Fruit fly (Drosophila melanogaster) whole organism, embryonic: ENCODE data around the gene CG15019.

Source experiments
- BtbVII ChIP-seq: fragments of 200-800 bp; sonication (Bioruptor generic); optimal IDR thresholded peaks from 3 replicates; lab custom pipeline; 2017; ENCODE audit warnings: missing biosample characterization, mild to moderate bottlenecking, missing genetic modification characterization
- CG11085 ChIP-seq: fragments of 200-800 bp; sonication (Bioruptor generic); IDR thresholded peaks from 2 replicates; pipeline ENCODE4 v1.3.6; 2022; ENCODE audit warnings: missing biosample characterization, missing genetic modification characterization
- CG11695 ChIP-seq: fragments of 200-800 bp; sonication (Bioruptor generic); IDR thresholded peaks from 3 replicates; pipeline ENCODE4 v1.3.6; 2022; ENCODE audit warnings: missing biosample characterization, missing genetic modification characterization
- CG13775 ChIP-seq: fragments of 200-800 bp; sonication (Bioruptor generic); optimal IDR thresholded peaks from 3 replicates; lab custom pipeline; 2017; ENCODE audit warnings: missing biosample characterization, mild to moderate bottlenecking, missing genetic modification characterization
- CG15073 ChIP-seq: fragments of 200-800 bp; sonication (Bioruptor generic); optimal IDR thresholded peaks from 2 replicates; lab custom pipeline; 2016; ENCODE audit warnings: missing biosample characterization, missing genetic modification characterization
- CG15601 ChIP-seq: fragments of 200-800 bp; sonication (Bioruptor generic); optimal IDR thresholded peaks from 3 replicates; lab custom pipeline; 2019; ENCODE audit warnings: missing biosample characterization, mild to moderate bottlenecking, missing genetic modification characterization, moderate library complexity
- CG1603 ChIP-seq: fragments of 200-800 bp; sonication (Bioruptor generic); optimal IDR thresholded peaks from 2 replicates; lab custom pipeline; 2019; ENCODE audit warnings: missing biosample characterization, mild to moderate bottlenecking, missing genetic modification characterization, moderate library complexity
- CG16813 ChIP-seq: fragments of 200-800 bp; sonication (Bioruptor generic); IDR thresholded peaks from 3 replicates; pipeline ENCODE4 v1.3.6; 2022; ENCODE audit warnings: missing biosample characterization, missing genetic modification characterization; ENCODE audit not compliant: partially characterized antibody
- CG17328 ChIP-seq: fragments of 200-800 bp; sonication (Bioruptor generic); IDR thresholded peaks from 2 replicates; pipeline ENCODE4 v1.3.6; 2022; ENCODE audit warnings: missing biosample characterization, missing genetic modification characterization
- CG17612 ChIP-seq: fragments of 200-800 bp; sonication (Bioruptor generic); IDR thresholded peaks from 2 replicates; pipeline ENCODE4 v1.3.6; 2022; ENCODE audit warnings: missing biosample characterization, missing genetic modification characterization
- CG1832 ChIP-seq: fragments of 200-800 bp; sonication (Bioruptor generic); optimal IDR thresholded peaks from 2 replicates; lab custom pipeline; 2017; ENCODE audit warnings: missing biosample characterization, mild to moderate bottlenecking, missing genetic modification characterization, inconsistent platforms
- CG3065 ChIP-seq: fragments of 200-800 bp; sonication (Bioruptor generic); optimal IDR thresholded peaks from 2 replicates; lab custom pipeline; 2016; ENCODE audit warnings: missing biosample characterization, missing genetic modification characterization
- CG34422 ChIP-seq: fragments of 200-800 bp; sonication (Bioruptor generic); IDR thresholded peaks from 3 replicates; pipeline ENCODE4 v1.3.6; 2022; ENCODE audit warnings: missing biosample characterization, missing genetic modification characterization
- CG42726 ChIP-seq: fragments of 200-800 bp; sonication (Bioruptor generic); IDR thresholded peaks from 2 replicates; pipeline ENCODE4 v1.3.6; 2022; ENCODE audit warnings: missing biosample characterization, missing genetic modification characterization; ENCODE audit not compliant: partially characterized antibody
- CG7556 ChIP-seq: fragments of 200-800 bp; sonication (Bioruptor generic); optimal IDR thresholded peaks from 2 replicates; lab custom pipeline; 2017; ENCODE audit warnings: missing biosample characterization, mild to moderate bottlenecking, missing genetic modification characterization
- CG8944 ChIP-seq: fragments of 200-800 bp; sonication (Bioruptor generic); optimal IDR thresholded peaks from 3 replicates; lab custom pipeline; 2016; ENCODE audit warnings: missing biosample characterization, missing genetic modification characterization
- CoRest ChIP-seq: fragments of 200-800 bp; sonication (Bioruptor generic); optimal IDR thresholded peaks from 3 replicates; lab custom pipeline; 2018; ENCODE audit warnings: missing biosample characterization, mild to moderate bottlenecking, missing genetic modification characterization, moderate library complexity
- Dad ChIP-seq: fragments of 200-800 bp; sonication (Bioruptor generic); optimal IDR thresholded peaks from 3 replicates; lab custom pipeline; 2016; ENCODE audit warnings: missing biosample characterization, missing genetic modification characterization
- Deaf1 ChIP-seq: fragments of 200-800 bp; optimal IDR thresholded peaks from 3 replicates; lab custom pipeline; 2019; ENCODE audit warnings: missing biosample characterization, mild to moderate bottlenecking, missing genetic modification characterization, moderate library complexity
- Dek ChIP-seq: fragments of 200-800 bp; sonication (Bioruptor generic); optimal IDR thresholded peaks from 3 replicates; lab custom pipeline; 2019; ENCODE audit warnings: missing biosample characterization, mild to moderate bottlenecking, missing genetic modification characterization, moderate library complexity
- Dip3 ChIP-seq: fragments of 200-800 bp; sonication (Bioruptor generic); optimal IDR thresholded peaks from 3 replicates; lab custom pipeline; 2016; ENCODE audit warnings: missing biosample characterization, missing genetic modification characterization
- Drgx ChIP-seq: fragments of 200-800 bp; sonication (Bioruptor generic); IDR thresholded peaks from 2 replicates; pipeline ENCODE4 v1.3.6; 2022; ENCODE audit warnings: missing biosample characterization, missing genetic modification characterization
- Fer1 ChIP-seq: fragments of 200-800 bp; sonication (Bioruptor generic); optimal IDR thresholded peaks from 2 replicates; lab custom pipeline; 2017; ENCODE audit warnings: missing biosample characterization, mild to moderate bottlenecking, missing genetic modification characterization
- H2.0 ChIP-seq: fragments of 200-800 bp; sonication (Bioruptor generic); IDR thresholded peaks from 2 replicates; pipeline ENCODE4 v1.3.6; 2022; ENCODE audit warnings: missing biosample characterization, missing genetic modification characterization
- HLH3B ChIP-seq: fragments of 200-800 bp; sonication (Bioruptor generic); IDR thresholded peaks from 2 replicates; pipeline ENCODE4 v1.3.6; 2022; ENCODE audit warnings: missing biosample characterization, missing genetic modification characterization
- HLH4C ChIP-seq: fragments of 200-800 bp; sonication (Bioruptor generic); IDR thresholded peaks from 3 replicates; pipeline ENCODE4 v1.3.6; 2022; ENCODE audit warnings: missing biosample characterization, missing genetic modification characterization; ENCODE audit not compliant: partially characterized antibody
- MESR4 ChIP-seq: fragments of 200-800 bp; sonication (Bioruptor generic); optimal IDR thresholded peaks from 2 replicates; lab custom pipeline; 2018; ENCODE audit warnings: missing biosample characterization, mild to moderate bottlenecking, missing genetic modification characterization, moderate library complexity
- Meics ChIP-seq: fragments of 200-800 bp; sonication (Bioruptor generic); optimal IDR thresholded peaks from 2 replicates; lab custom pipeline; 2017; ENCODE audit warnings: missing biosample characterization, mild to moderate bottlenecking, missing genetic modification characterization
- Opbp ChIP-seq: fragments of 200-800 bp; sonication (Bioruptor generic); IDR thresholded peaks from 3 replicates; pipeline ENCODE4 v1.3.6; 2022; ENCODE audit warnings: missing biosample characterization, missing genetic modification characterization; ENCODE audit not compliant: partially characterized antibody
- Rfx ChIP-seq: fragments of 200-800 bp; sonication (Bioruptor generic); IDR thresholded peaks from 2 replicates; pipeline ENCODE4 v1.3.6; 2022; ENCODE audit warnings: missing biosample characterization, missing genetic modification characterization
- Rx ChIP-seq: fragments of 200-800 bp; sonication (Bioruptor generic); IDR thresholded peaks from 2 replicates; pipeline ENCODE4 v1.3.6; 2022; ENCODE audit warnings: missing biosample characterization, missing genetic modification characterization
- Ssrp ChIP-seq: fragments of 200-800 bp; sonication (Bioruptor generic); optimal IDR thresholded peaks from 2 replicates; lab custom pipeline; 2018; ENCODE audit warnings: missing biosample characterization, mild to moderate bottlenecking, missing genetic modification characterization, moderate library complexity
- Xbp1 ChIP-seq: fragments of 200-800 bp; sonication (Bioruptor generic); optimal IDR thresholded peaks from 3 replicates; lab custom pipeline; 2016; ENCODE audit warnings: missing biosample characterization, mild to moderate bottlenecking, missing genetic modification characterization
- amos ChIP-seq: fragments of 200-800 bp; sonication (Bioruptor generic); IDR thresholded peaks from 2 replicates; pipeline ENCODE4 v1.3.6; 2022; ENCODE audit warnings: missing biosample characterization, missing genetic modification characterization; ENCODE audit not compliant: partially characterized antibody
- ase ChIP-seq: fragments of 200-800 bp; sonication (Bioruptor generic); IDR thresholded peaks from 3 replicates; pipeline ENCODE4 v1.3.6; 2022; ENCODE audit warnings: missing biosample characterization, missing genetic modification characterization
- bsh ChIP-seq, 2 experiments: fragments of 200-800 bp; sonication (Bioruptor generic); optimal IDR thresholded peaks; 2 replicates each; lab custom pipeline; 2017 to 2018; ENCODE audit warnings: mild to moderate bottlenecking in 2 of 2, missing biosample characterization in 2 of 2, missing genetic modification characterization in 2 of 2, moderate library complexity in 1 of 2
- cg ChIP-seq: fragments of 200-800 bp; sonication (Bioruptor generic); optimal IDR thresholded peaks from 3 replicates; lab custom pipeline; 2019; ENCODE audit warnings: missing biosample characterization, mild to moderate bottlenecking, missing genetic modification characterization, moderate library complexity
- chif ChIP-seq, 2 experiments: fragments of 200-800 bp; sonication (Bioruptor generic); optimal IDR thresholded peaks; 3 replicates each; lab custom pipeline; 2016; ENCODE audit warnings: missing biosample characterization in 2 of 2, missing genetic modification characterization in 2 of 2
- dm ChIP-seq: fragments of 200-800 bp; sonication (Bioruptor generic); optimal IDR thresholded peaks from 3 replicates; lab custom pipeline; 2016; ENCODE audit warnings: missing biosample characterization, missing genetic modification characterization
- emc ChIP-seq: fragments of 200-800 bp; sonication (Bioruptor generic); optimal IDR thresholded peaks from 2 replicates; lab custom pipeline; 2016; ENCODE audit warnings: missing biosample characterization, missing genetic modification characterization
- ken ChIP-seq: fragments of 200-800 bp; sonication (Bioruptor generic); IDR thresholded peaks from 3 replicates; pipeline ENCODE4 v1.3.6; 2022; ENCODE audit warnings: missing biosample characterization, missing genetic modification characterization
- odd ChIP-seq: fragments of 200-800 bp; sonication (Bioruptor generic); optimal IDR thresholded peaks from 2 replicates; lab custom pipeline; 2017; ENCODE audit warnings: missing biosample characterization, mild to moderate bottlenecking, missing genetic modification characterization
- prd ChIP-seq, 3 experiments: fragments of >200 bp in 2 of 3; fragments of 200-800 bp in 1 of 3; sonication (Bioruptor generic) in 1 of 3; optimal IDR thresholded peaks in 2 of 3; IDR thresholded peaks in 1 of 3; 2 replicates in 2 of 3; 3 replicates in 1 of 3; pipeline versions ENCODE4 v1.3.6 to Lab custom; 2017 to 2022; ENCODE audit warnings: missing biosample characterization in 1 of 3, missing genetic modification characterization in 1 of 3
- pum ChIP-seq: fragments of 200-800 bp; sonication (Bioruptor generic); optimal IDR thresholded peaks from 2 replicates; lab custom pipeline; 2016; ENCODE audit warnings: missing biosample characterization, missing genetic modification characterization
- trem ChIP-seq: fragments of 200-800 bp; optimal IDR thresholded peaks from 3 replicates; lab custom pipeline; 2019; ENCODE audit warnings: missing biosample characterization, mild to moderate bottlenecking, missing genetic modification characterization, moderate library complexity
- tup ChIP-seq: fragments of 200-800 bp; sonication (Bioruptor generic); optimal IDR thresholded peaks from 2 replicates; lab custom pipeline; 2016; ENCODE audit warnings: missing biosample characterization, mild to moderate bottlenecking, missing genetic modification characterization, moderate library complexity
- zf30C ChIP-seq: fragments of 200-800 bp; sonication (Bioruptor generic); optimal IDR thresholded peaks from 3 replicates; lab custom pipeline; 2018; ENCODE audit warnings: missing biosample characterization, mild to moderate bottlenecking, missing genetic modification characterization

The CG15019 gene

DNA sequence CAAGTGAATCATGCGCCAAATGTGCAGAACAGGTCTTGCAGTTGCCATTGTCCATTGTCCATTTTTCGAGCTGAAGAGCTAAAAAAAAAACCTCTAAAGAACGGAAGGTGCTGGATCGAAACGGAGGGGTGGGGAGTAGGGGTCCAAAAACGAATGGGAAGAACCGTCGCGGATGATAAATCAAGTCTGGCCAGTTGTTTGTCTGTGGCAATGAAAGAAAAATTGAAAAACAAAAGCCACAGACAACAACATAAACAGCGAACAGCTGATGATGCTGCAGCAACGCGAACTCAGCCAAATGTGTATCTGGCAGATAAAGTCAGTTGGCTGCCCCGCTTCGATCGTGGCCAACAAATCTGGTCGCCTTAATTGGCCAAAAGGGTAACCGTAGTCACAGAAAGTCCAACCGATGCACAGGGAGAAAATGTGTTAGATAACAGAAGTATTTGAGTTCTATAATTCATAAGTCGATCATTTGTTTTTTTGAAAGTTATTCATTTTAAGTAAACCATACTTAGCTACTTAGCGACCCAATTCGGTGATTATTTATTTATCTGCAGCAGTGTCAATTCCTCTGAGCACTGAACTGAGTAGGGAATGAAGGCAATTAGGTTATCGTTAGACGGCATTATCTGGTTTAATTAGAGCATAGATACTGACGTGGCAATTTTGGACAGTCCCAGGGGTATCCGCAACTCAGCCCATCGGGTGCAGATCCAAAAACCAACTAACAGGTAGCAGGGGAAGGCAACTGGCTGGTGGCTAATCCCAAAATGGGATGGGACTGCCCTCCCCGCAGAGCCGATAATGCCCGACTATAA, 2.7 kb upstream of the CG15019 start (continued):
- TF ChIP-seq Opbp (GFP tag; lab: Robert Waterston, UW) (no peak), prd (optimal IDR thresholded peaks at IDR 0.05; lab: Kevin White, UChicago) (no peak), prd (GFP tag; IDR thresholded peaks at IDR 0.05; lab: Robert Waterston, UW) (0 out of 3 replicates have a peak, but pooled peaks have one; percentile 22), Rfx (no peak), pum (GFP tag; lab: Kevin White, UChicago) (no peak), Meics (GFP tag; lab: Kevin White, UChicago) (no peak), zf30C (GFP tag; lab: Kevin White, UChicago) (peak; percentile 5), emc (GFP tag; lab: Kevin White, UChicago) (no peak), CG34422 (GFP tag; lab: Robert Waterston, UW) (no peak), Deaf1 (tag; lab: Kevin White, UChicago) (no peak), ken (GFP tag; lab: Robert Waterston, UW) (no peak)

DNA sequence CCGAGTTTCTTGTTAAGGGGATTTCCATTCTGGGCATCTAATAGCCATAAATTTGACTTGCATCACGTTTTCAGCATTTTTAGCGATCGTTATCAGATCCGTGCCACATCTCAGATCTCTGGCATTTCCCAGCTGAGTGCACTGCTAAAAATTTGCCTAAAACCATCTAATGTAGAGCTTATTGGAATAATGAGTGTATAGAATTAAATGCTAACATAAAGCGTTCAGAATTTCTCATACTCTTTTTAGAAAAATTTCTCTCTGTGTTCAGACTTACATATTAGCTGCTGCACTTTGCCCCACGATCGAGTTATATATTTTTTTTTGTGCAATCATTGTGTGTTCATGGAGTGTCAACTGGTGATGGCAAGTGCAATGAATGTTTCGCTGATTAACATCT, 1.9 kb upstream of the CG15019 start:
- TF ChIP-seq MESR4 (GFP tag; lab: Kevin White, UChicago) (no peak), BtbVII (GFP tag; lab: Kevin White, UChicago) (no peak), HLH3B (GFP tag; lab: Robert Waterston, UW) (no peak), H2.0 (no peak), CG13775 (GFP tag; lab: Kevin White, UChicago) (peak; percentile 2), Fer1 (GFP tag; lab: Kevin White, UChicago) (no peak), trem (tag; lab: Kevin White, UChicago) (no peak), ase (GFP tag; lab: Robert Waterston, UW) (0 out of 3 replicates have a peak, but pooled peaks have one; percentile 9), CG1832 (GFP tag; lab: Kevin White, UChicago) (no peak), CG11695 (GFP tag; lab: Robert Waterston, UW) (no peak), CG11085 (GFP tag; lab: Robert Waterston, UW) (no peak), CG16813 (GFP tag; lab: Robert Waterston, UW) (no peak), bsh (GFP tag; optimal IDR thresholded peaks at IDR 0.05; lab: Kevin White, UChicago) (peak; percentile 33 to 38), CG15601 (tag; lab: Kevin White, UChicago) (no peak), Dad (GFP tag; lab: Kevin White, UChicago) (no peak), CG42726 (GFP tag; lab: Robert Waterston, UW) (no peak), Ssrp (tag; lab: Kevin White, UChicago) (peak; percentile 31), dm (GFP tag; lab: Kevin White, UChicago) (no peak), CoRest (tag; lab: Kevin White, UChicago) (no peak), CG1603 (tag; lab: Kevin White, UChicago) (peak; percentile 14), Drgx (GFP tag; lab: Robert Waterston, UW) (peak; percentile 52), cg (no peak), Rx (0 out of 2 replicates have a peak, but pooled peaks have one; percentile 9), CG17612 (GFP tag; lab: Robert Waterston, UW) (no peak), CG17328 (GFP tag; lab: Robert Waterston, UW) (no peak), amos (GFP tag; lab: Robert Waterston, UW) (no peak), HLH4C (GFP tag; lab: Robert Waterston, UW) (no peak), CG7556 (GFP tag; lab: Kevin White, UChicago) (no peak), CG3065 (GFP tag; lab: Kevin White, UChicago) (no peak), odd (GFP tag; lab: Kevin White, UChicago) (no peak), Xbp1 (GFP tag; lab: Kevin White, UChicago) (peak; percentile 10), Dip3 (GFP tag; lab: Kevin White, UChicago) (no peak), CG15073 (GFP tag; lab: Kevin White, UChicago) (no peak), zf30C (GFP tag; lab: Kevin White, UChicago) (peak; percentile 26), Dek (tag; lab: Kevin White, UChicago) (no peak), chif (GFP tag; optimal IDR thresholded peaks at IDR 0.05; lab: Kevin White, UChicago) (no peak), CG8944 (GFP tag; lab: Kevin White, UChicago) (no peak), tup (GFP tag; lab: Kevin White, UChicago) (no peak)
